Fruit fly (Drosophila melanogaster): ENCODE results near the gene Or10a.

Or10a gene

dm6 chrX:11367783-11368509 lies 49.3 kb downstream of the Or10a start, which contains the start of the genes hop and Tim8:
Gene hop, minus strand, starts transcription at chrX:11368098.
Gene Tim8, plus strand, starts transcription at chrX:11368445.
- TF ChIP-seq psq (optimal IDR thresholded peaks at IDR 0.05) (no peak), pan (optimal IDR thresholded peaks at IDR 0.05) (no peak), usp (GFP tag; optimal IDR thresholded peaks at IDR 0.05) (no peak), EcR (GFP tag; optimal IDR thresholded peaks at IDR 0.05) (no peak), CG8478 (optimal IDR thresholded peaks at IDR 0.05) (no peak), Dll (optimal IDR thresholded peaks at IDR 0.05) (no peak)
